Worm (Caenorhabditis elegans): Measurements from ENCODE around the gene rgs-6.

The rgs-6 gene

DNA sequence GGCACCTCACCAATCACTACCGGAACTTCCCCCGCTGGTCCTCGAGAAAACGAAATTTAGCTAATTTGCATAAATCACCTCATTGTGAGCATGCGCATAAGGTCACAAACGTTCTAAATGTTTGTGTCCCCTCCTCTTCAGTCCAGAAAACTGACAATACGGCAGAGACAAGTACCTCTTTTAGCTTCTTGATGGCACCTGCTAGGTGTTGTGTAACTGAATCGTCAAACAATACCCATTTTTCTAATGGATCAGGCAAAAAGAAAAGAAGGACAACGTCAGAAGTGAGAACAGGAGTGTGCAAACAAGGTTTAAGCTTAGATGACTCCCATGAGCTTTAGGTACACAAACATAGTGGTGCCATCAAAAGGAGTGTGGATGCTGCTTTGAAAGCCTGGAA, 34.0 kb downstream of the rgs-6 start:
- TF ChIP-seq jun-1 (tag; optimal IDR thresholded peaks at IDR 0.05) = no peak
- TF ChIP-seq elt-1 (tag; optimal IDR thresholded peaks at IDR 0.05) = no peak
- TF ChIP-seq elt-2 (tag; optimal IDR thresholded peaks at IDR 0.05) = no peak
- TF ChIP-seq unc-39 (tag; optimal IDR thresholded peaks at IDR 0.05) = no peak
- TF ChIP-seq nhr-11 (tag; optimal IDR thresholded peaks at IDR 0.05) = no peak
- TF ChIP-seq ZK546.5 (tag; optimal IDR thresholded peaks at IDR 0.05) = no peak
- TF ChIP-seq ztf-4 (tag; optimal IDR thresholded peaks at IDR 0.05) = no peak
- TF ChIP-seq nhr-67 (tag; optimal IDR thresholded peaks at IDR 0.05) = no peak
- no peak for TF ChIP-seq fos-1 (tag; optimal IDR thresholded peaks at IDR 0.05)
- TF ChIP-seq nhr-76 (tag; optimal IDR thresholded peaks at IDR 0.05) = no peak
- no peak for TF ChIP-seq sea-2 (GFP tag; optimal IDR thresholded peaks at IDR 0.05)
- no peak for TF ChIP-seq fkh-10 (GFP tag; optimal IDR thresholded peaks at IDR 0.05)
- TF ChIP-seq lsy-12 (tag; optimal IDR thresholded peaks at IDR 0.05) = no peak
- no peak for TF ChIP-seq R02D3.7 (tag; optimal IDR thresholded peaks at IDR 0.05)
- TF ChIP-seq skn-1 (tag; optimal IDR thresholded peaks at IDR 0.05) = no peak

DNA sequence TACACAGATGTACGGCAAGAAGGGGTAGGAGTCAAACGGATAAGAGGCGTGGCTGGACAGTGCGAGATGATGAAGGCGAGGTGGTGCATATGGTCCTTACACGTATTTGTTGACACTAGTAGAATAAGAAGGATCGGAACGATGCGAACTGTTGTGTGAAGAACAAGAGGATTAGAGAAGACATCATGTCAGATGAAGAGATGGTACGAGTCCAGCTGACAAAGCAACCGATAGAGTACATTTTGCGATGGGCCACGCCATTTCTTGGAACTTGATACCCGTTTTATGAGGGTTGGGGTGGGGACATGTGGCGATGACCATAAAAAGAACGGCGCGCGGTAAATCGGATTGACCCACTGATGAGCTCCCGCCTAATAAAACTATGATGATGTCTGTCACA, 35.2 kb downstream of the rgs-6 start:
- TF ChIP-seq elt-2 (tag; optimal IDR thresholded peaks at IDR 0.05) (no peak), nhr-43 (tag; optimal IDR thresholded peaks at IDR 0.05; ENCODE audit: poor library complexity, severe bottlenecking) (no peak), ceh-28 (tag; optimal IDR thresholded peaks at IDR 0.05) (no peak), egl-27 (tag; optimal IDR thresholded peaks at IDR 0.05) (no peak), nfya-1 (tag; optimal IDR thresholded peaks at IDR 0.05; ENCODE audit: insufficient read depth) (no peak), zag-1 (tag; optimal IDR thresholded peaks at IDR 0.05) (no peak), skn-1 (tag; optimal IDR thresholded peaks at IDR 0.05) (no peak), hmg-11 (tag; optimal IDR thresholded peaks at IDR 0.05) (no peak), mml-1 (tag; optimal IDR thresholded peaks at IDR 0.05) (no peak), ceh-82 (tag; optimal IDR thresholded peaks at IDR 0.05) (no peak), nhr-23 (tag; optimal IDR thresholded peaks at IDR 0.05) (no peak)

DNA sequence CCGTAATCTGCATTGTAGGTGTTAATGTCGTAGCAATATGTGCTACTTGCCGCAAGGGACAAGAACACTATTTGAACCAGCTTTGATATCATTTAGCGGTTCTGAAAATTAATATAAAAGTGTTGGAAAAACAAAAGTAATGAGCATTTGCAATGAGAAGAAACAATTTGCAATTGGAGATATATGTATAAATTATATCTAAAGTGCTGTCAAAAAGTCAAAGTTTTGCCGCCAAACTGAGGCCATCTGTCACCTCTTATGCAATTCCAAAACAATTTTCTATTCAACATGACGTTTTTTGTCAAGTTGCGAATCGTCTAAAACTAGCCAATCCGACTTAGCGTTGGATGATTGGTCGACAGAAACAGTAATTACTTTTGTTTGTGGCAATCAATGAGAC, 36.4 kb downstream of the rgs-6 start, which contains the start of gene W01C8.5:
Gene W01C8.5, minus strand, starts transcription at position 101 of the 400 bp plus-strand sequence.
- TF ChIP-seq ceh-16 (tag; optimal IDR thresholded peaks at IDR 0.05) = no peak
- TF ChIP-seq nhr-11 (tag; optimal IDR thresholded peaks at IDR 0.05) = no peak
- no peak for TF ChIP-seq sea-2 (GFP tag; optimal IDR thresholded peaks at IDR 0.05)
- no peak for TF ChIP-seq nhr-237 (tag; optimal IDR thresholded peaks at IDR 0.05)

DNA sequence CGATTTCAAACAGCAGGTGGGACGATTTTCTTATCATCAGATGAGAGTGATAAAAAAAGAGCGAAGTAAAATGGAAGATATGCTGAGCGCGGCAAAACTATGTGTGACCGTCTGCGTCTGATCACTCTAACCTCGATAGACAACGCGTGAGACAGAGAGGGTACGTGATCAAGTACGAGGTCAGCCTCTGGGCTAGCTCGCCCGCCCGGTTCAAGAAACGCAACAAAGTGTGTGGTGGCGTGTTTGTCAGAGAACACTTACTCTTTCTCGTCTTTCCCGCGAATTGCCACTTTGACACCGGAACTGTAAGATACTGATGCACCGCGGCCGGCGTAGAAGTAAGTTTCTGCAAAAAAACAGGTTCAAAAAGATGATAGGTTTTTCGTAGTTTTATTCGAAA, 37.4 kb downstream of the rgs-6 start:
- TF ChIP-seq fkh-10 (GFP tag; optimal IDR thresholded peaks at IDR 0.05) = no peak
- no peak for TF ChIP-seq unc-39 (tag; optimal IDR thresholded peaks at IDR 0.05)
- peak; percentile 49 for TF ChIP-seq pha-4 (tag; optimal IDR thresholded peaks at IDR 0.05)
- TF ChIP-seq nhr-11 (tag; optimal IDR thresholded peaks at IDR 0.05) = no peak
- TF ChIP-seq snpc-4 (tag; optimal IDR thresholded peaks at IDR 0.05) = no peak
- no peak for TF ChIP-seq nhr-77 (tag; optimal IDR thresholded peaks at IDR 0.05)
- peak; percentile 67 for TF ChIP-seq nhr-23 (tag; optimal IDR thresholded peaks at IDR 0.05)
- TF ChIP-seq elt-3 (tag; optimal IDR thresholded peaks at IDR 0.05) = no peak
- TF ChIP-seq sea-2 (GFP tag; optimal IDR thresholded peaks at IDR 0.05) = no peak
- TF ChIP-seq mml-1 (tag; optimal IDR thresholded peaks at IDR 0.05) = no peak
- peak; percentile 35 for TF ChIP-seq ceh-28 (tag; optimal IDR thresholded peaks at IDR 0.05)
- TF ChIP-seq ZK546.5 (tag; optimal IDR thresholded peaks at IDR 0.05) = no peak
- peak; percentile 48 for TF ChIP-seq nhr-43 (tag; optimal IDR thresholded peaks at IDR 0.05; ENCODE audit: poor library complexity, severe bottlenecking)
- peak; percentile 28 for TF ChIP-seq lin-39 (tag; optimal IDR thresholded peaks at IDR 0.05)
- peak; percentile 66 for TF ChIP-seq mdl-1 (tag; optimal IDR thresholded peaks at IDR 0.05)
- TF ChIP-seq ama-1 (optimal IDR thresholded peaks at IDR 0.05) = no peak
- peak; percentile 23 for TF ChIP-seq unc-62 (GFP tag; optimal IDR thresholded peaks at IDR 0.05)
- TF ChIP-seq lsy-12 (tag; optimal IDR thresholded peaks at IDR 0.05) = no peak
- no peak for TF ChIP-seq elt-1 (tag; optimal IDR thresholded peaks at IDR 0.05)
- TF ChIP-seq nhr-76 (tag; optimal IDR thresholded peaks at IDR 0.05) = no peak
- no peak for TF ChIP-seq nhr-67 (tag; optimal IDR thresholded peaks at IDR 0.05)
- no peak for TF ChIP-seq R02D3.7 (tag; optimal IDR thresholded peaks at IDR 0.05)
- no peak for TF ChIP-seq tbx-2 (tag; optimal IDR thresholded peaks at IDR 0.05)
- no peak for TF ChIP-seq lin-15B (tag; optimal IDR thresholded peaks at IDR 0.05)
- TF ChIP-seq skn-1 (tag; optimal IDR thresholded peaks at IDR 0.05) = no peak
- no peak for TF ChIP-seq fos-1 (tag; optimal IDR thresholded peaks at IDR 0.05)
- TF ChIP-seq nhr-28 (tag; optimal IDR thresholded peaks at IDR 0.05) = no peak
- TF ChIP-seq nhr-12 (tag; optimal IDR thresholded peaks at IDR 0.05) = no peak
- no peak for TF ChIP-seq ceh-82 (tag; optimal IDR thresholded peaks at IDR 0.05)
- no peak for TF ChIP-seq daf-12 (tag; optimal IDR thresholded peaks at IDR 0.05)
- no peak for TF ChIP-seq nhr-237 (tag; optimal IDR thresholded peaks at IDR 0.05)
- TF ChIP-seq egl-5 (tag; optimal IDR thresholded peaks at IDR 0.05) = no peak
- no peak for TF ChIP-seq ceh-16 (tag; optimal IDR thresholded peaks at IDR 0.05)
- peak; percentile 13 for TF ChIP-seq nfya-1 (tag; optimal IDR thresholded peaks at IDR 0.05; ENCODE audit: insufficient read depth)
- TF ChIP-seq elt-2 (tag; optimal IDR thresholded peaks at IDR 0.05) = peak; percentile 89
- TF ChIP-seq aly-2 (tag; optimal IDR thresholded peaks at IDR 0.05) = no peak
- no peak for TF ChIP-seq ztf-4 (tag; optimal IDR thresholded peaks at IDR 0.05)
- TF ChIP-seq nhr-25 (tag; optimal IDR thresholded peaks at IDR 0.05) = peak; percentile 45
- TF ChIP-seq hmg-11 (tag; optimal IDR thresholded peaks at IDR 0.05) = no peak
- peak; percentile 18 for TF ChIP-seq egl-27 (tag; optimal IDR thresholded peaks at IDR 0.05)
- peak; percentile 80 for TF ChIP-seq jun-1 (tag; optimal IDR thresholded peaks at IDR 0.05)
- TF ChIP-seq ceh-9 (tag; optimal IDR thresholded peaks at IDR 0.05) = no peak
- TF ChIP-seq zag-1 (tag; optimal IDR thresholded peaks at IDR 0.05) = no peak
- TF ChIP-seq fkh-2 (tag; optimal IDR thresholded peaks at IDR 0.05) = no peak
